Fruit fly (Drosophila melanogaster): ENCODE measurements around the gene CG2975.

Gene CG2975

DNA sequence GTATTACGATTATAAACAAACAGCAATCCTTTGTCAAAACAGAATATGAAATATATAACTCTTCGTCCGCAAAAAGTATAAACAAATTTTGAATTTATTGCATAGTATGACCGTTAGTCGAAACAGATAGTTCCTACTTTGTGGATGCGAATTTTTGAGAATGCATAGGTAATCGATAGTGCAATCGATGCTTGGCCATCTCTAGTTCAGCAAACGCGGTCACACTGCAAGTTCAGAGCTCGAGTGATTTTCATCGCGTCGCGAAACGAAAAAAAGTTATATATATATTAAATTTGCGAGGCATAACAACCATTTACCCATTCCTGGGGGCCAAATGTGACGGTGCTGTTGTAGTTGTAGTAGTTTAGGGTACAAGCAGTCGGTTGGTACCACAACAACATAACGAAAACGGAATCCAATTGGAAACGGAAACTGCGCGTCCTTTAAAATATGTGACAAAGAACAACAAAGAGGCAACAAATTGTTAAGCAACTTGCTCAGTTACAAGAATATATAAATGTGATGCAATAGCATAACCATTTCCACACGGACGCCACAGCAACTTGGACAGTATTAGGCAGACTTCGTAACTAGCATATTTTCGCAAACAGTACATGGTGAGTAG, 17.1 kb downstream of the CG2975 start, which contains the start of gene CG2991 (continued):
- TF ChIP-seq NfI (GFP tag; optimal IDR thresholded peaks at IDR 0.05), result peak; percentile 26
- peak; percentile 84 for TF ChIP-seq Dp (GFP tag; optimal IDR thresholded peaks at IDR 0.05)
- no peak for TF ChIP-seq NFAT (GFP tag; IDR thresholded peaks at IDR 0.05)
- no peak for TF ChIP-seq lola (GFP tag; optimal IDR thresholded peaks at IDR 0.05)
- no peak for TF ChIP-seq TFAM (GFP tag; optimal IDR thresholded peaks at IDR 0.05)
- no peak for TF ChIP-seq D (optimal IDR thresholded peaks at IDR 0.05)
- no peak for TF ChIP-seq D (GFP tag; optimal IDR thresholded peaks at IDR 0.05)
- TF ChIP-seq row (GFP tag; IDR thresholded peaks at IDR 0.05), result peak; percentile 60; the same call in 2 of the 3 replicates
- peak; percentile 28; the same call in 1 of the 2 replicates for TF ChIP-seq wdn (GFP tag; IDR thresholded peaks at IDR 0.05)
- TF ChIP-seq NC2β (GFP tag; optimal IDR thresholded peaks at IDR 0.05), result peak; percentile 25
- TF ChIP-seq p53 (GFP tag; optimal IDR thresholded peaks at IDR 0.05), result no peak
- TF ChIP-seq inv (GFP tag; IDR thresholded peaks at IDR 0.05; ENCODE audit: partially characterized antibody), result peak; percentile 70
- no peak for TF ChIP-seq CG4820 (GFP tag; optimal IDR thresholded peaks at IDR 0.05)
- TF ChIP-seq yki (optimal IDR thresholded peaks at IDR 0.05), result no peak
- TF ChIP-seq sna (GFP tag; IDR thresholded peaks at IDR 0.05; ENCODE audit: partially characterized antibody), result peak; percentile 87
- TF ChIP-seq Xbp1 (GFP tag; optimal IDR thresholded peaks at IDR 0.05), result peak; percentile 28
- peak; percentile 56 for TF ChIP-seq CTCF (GFP tag; optimal IDR thresholded peaks at IDR 0.05)
- TF ChIP-seq dmrt11E (tag; optimal IDR thresholded peaks at IDR 0.05), result peak; percentile 13
- TF ChIP-seq CG8924 (tag; optimal IDR thresholded peaks at IDR 0.05), result peak; percentile 77
- TF ChIP-seq Mad (GFP tag; optimal IDR thresholded peaks at IDR 0.05), result peak; percentile 63
- peak; percentile 87 for TF ChIP-seq Ets97D (GFP tag; optimal IDR thresholded peaks at IDR 0.05)
- TF ChIP-seq gcm2 (GFP tag; optimal IDR thresholded peaks at IDR 0.05), result peak; percentile 24
- TF ChIP-seq CHES-1-like (GFP tag; optimal IDR thresholded peaks at IDR 0.05), result peak; percentile 45
- peak; percentile 45 for TF ChIP-seq grau (tag; optimal IDR thresholded peaks at IDR 0.05)
- peak; percentile 16 for TF ChIP-seq CG12104 (GFP tag; optimal IDR thresholded peaks at IDR 0.05)
- TF ChIP-seq CG1233 (GFP tag; optimal IDR thresholded peaks at IDR 0.05), result peak; percentile 25
- no peak for TF ChIP-seq CG17912 (GFP tag; optimal IDR thresholded peaks at IDR 0.05)
- TF ChIP-seq HLH54F (GFP tag; optimal IDR thresholded peaks at IDR 0.05), result peak; percentile 16
- peak; percentile 31 for TF ChIP-seq CG13624 (GFP tag; optimal IDR thresholded peaks at IDR 0.05)
- TF ChIP-seq Hr51 (GFP tag; optimal IDR thresholded peaks at IDR 0.05), result peak in 1 of 2 experiments; percentile 24
- TF ChIP-seq CG16813 (GFP tag; IDR thresholded peaks at IDR 0.05; ENCODE audit: partially characterized antibody), result peak; percentile 78
- TF ChIP-seq Antp (GFP tag; optimal IDR thresholded peaks at IDR 0.05), result no peak
- TF ChIP-seq CG11504 (tag; optimal IDR thresholded peaks at IDR 0.05), result peak; percentile 43
- peak; percentile 19 for TF ChIP-seq zen (tag; optimal IDR thresholded peaks at IDR 0.05)
- TF ChIP-seq Dll (GFP tag; IDR thresholded peaks at IDR 0.05; ENCODE audit: partially characterized antibody), result peak; percentile 83
- TF ChIP-seq fru (optimal IDR thresholded peaks at IDR 0.05), result no peak
- peak; percentile 58 for TF ChIP-seq Nf-YC (tag; optimal IDR thresholded peaks at IDR 0.05)
- TF ChIP-seq Kr (GFP tag; optimal IDR thresholded peaks at IDR 0.05), result no peak
- TF ChIP-seq CG1832 (GFP tag; optimal IDR thresholded peaks at IDR 0.05), result no peak
- TF ChIP-seq CG13287 (GFP tag; IDR thresholded peaks at IDR 0.05; ENCODE audit: partially characterized antibody), result peak; percentile 87
- no peak for TF ChIP-seq CG18599 (GFP tag; optimal IDR thresholded peaks at IDR 0.05)
- TF ChIP-seq HLHmδ (GFP tag; optimal IDR thresholded peaks at IDR 0.05), result peak; percentile 17
- no peak for TF ChIP-seq HmgD (GFP tag; optimal IDR thresholded peaks at IDR 0.05)
- peak; percentile 7 for TF ChIP-seq CG7839 (tag; optimal IDR thresholded peaks at IDR 0.05)
- no peak for TF ChIP-seq emc (GFP tag; optimal IDR thresholded peaks at IDR 0.05)
- TF ChIP-seq trh (GFP tag; optimal IDR thresholded peaks at IDR 0.05), result no peak
- peak; percentile 38; the same call in 1 of the 2 replicates for TF ChIP-seq rib (GFP tag; IDR thresholded peaks at IDR 0.05)
- peak; percentile 20 for TF ChIP-seq CG12155 (GFP tag; optimal IDR thresholded peaks at IDR 0.05)
- no peak for TF ChIP-seq CG10321 (GFP tag; IDR thresholded peaks at IDR 0.05)
- 0 out of 3 replicates have a peak, but pooled peaks have one; percentile 10 for TF ChIP-seq ken (GFP tag; IDR thresholded peaks at IDR 0.05)

Data from whole organism, embryonic.